Worm (Caenorhabditis elegans) whole organism, mixed stage, embryonic: ENCODE results near the gene C37C3.1.

ENCODE experiments used
- M03D4.4 ChIP-seq: sonication (generic microtip); optimal IDR thresholded peaks from 2 replicates; lab custom pipeline; 2017; ENCODE audit warnings: mild to moderate bottlenecking, missing genetic modification characterization, missing compliant biosample characterization
- blmp-1 ChIP-seq: fragments of 150-350 bp; optimal IDR thresholded peaks from 2 replicates; lab custom pipeline; 2014; ENCODE audit warnings: missing biosample characterization, missing genetic modification characterization
- ces-1 ChIP-seq: fragments of 150-350 bp; optimal IDR thresholded peaks from 2 replicates; lab custom pipeline; 2014; ENCODE audit warnings: missing biosample characterization, missing genetic modification reagents, missing genetic modification characterization
- cnd-1 ChIP-seq: fragments of 200-800 bp; sonication (Bioruptor generic); optimal IDR thresholded peaks from 2 replicates; lab custom pipeline; 2018; ENCODE audit warnings: mild to moderate bottlenecking, missing genetic modification characterization, missing compliant biosample characterization
- drap-1 ChIP-seq: fragments of 200-800 bp; sonication (Bioruptor generic); optimal IDR thresholded peaks from 3 replicates; lab custom pipeline; 2018; ENCODE audit warnings: mild to moderate bottlenecking, missing genetic modification characterization, missing compliant biosample characterization
- elt-1 ChIP-seq: sonication (generic microtip); optimal IDR thresholded peaks from 2 replicates; lab custom pipeline; 2017; ENCODE audit warnings: missing genetic modification characterization, mild to moderate bottlenecking, missing compliant biosample characterization, antibody characterized with exemption, moderate library complexity, borderline replicate concordance; ENCODE audit not compliant: insufficient read depth
- elt-3 ChIP-seq: fragments of 150-350 bp; optimal IDR thresholded peaks from 2 replicates; lab custom pipeline; 2014; ENCODE audit warnings: missing biosample characterization, missing genetic modification characterization
- flh-1 ChIP-seq: fragments of 200-800 bp; sonication (Bioruptor generic); optimal IDR thresholded peaks from 2 replicates; lab custom pipeline; 2018; ENCODE audit warnings: mild to moderate bottlenecking, missing genetic modification characterization, moderate library complexity, missing compliant biosample characterization
- hlh-1 ChIP-seq: fragments of 150-350 bp; optimal IDR thresholded peaks from 2 replicates; lab custom pipeline; 2014; ENCODE audit warnings: missing biosample characterization, missing genetic modification reagents, missing genetic modification characterization
- lin-13 ChIP-seq: fragments of 150-350 bp; optimal IDR thresholded peaks from 2 replicates; lab custom pipeline; 2014; ENCODE audit warnings: missing biosample characterization, missing genetic modification characterization
- lin-32 ChIP-seq: fragments of 200-800 bp; sonication (Bioruptor generic); optimal IDR thresholded peaks from 2 replicates; lab custom pipeline; 2018; ENCODE audit warnings: mild to moderate bottlenecking, missing genetic modification characterization, missing compliant biosample characterization
- lsy-2 ChIP-seq: fragments of 150-350 bp; optimal IDR thresholded peaks from 2 replicates; lab custom pipeline; 2014; ENCODE audit warnings: missing biosample characterization, missing genetic modification characterization
- mab-5 ChIP-seq: fragments of 150-350 bp; optimal IDR thresholded peaks from 2 replicates; lab custom pipeline; 2014; ENCODE audit warnings: missing biosample characterization, missing genetic modification characterization
- mep-1 ChIP-seq: fragments of 150-350 bp; optimal IDR thresholded peaks from 2 replicates; lab custom pipeline; 2017; ENCODE audit warnings: missing biosample characterization, missing genetic modification reagents, missing genetic modification characterization, inconsistent platforms
- mls-2 ChIP-seq: sonication (generic microtip); optimal IDR thresholded peaks from 2 replicates; lab custom pipeline; 2016; ENCODE audit warnings: mild to moderate bottlenecking, missing genetic modification characterization, moderate library complexity, missing compliant biosample characterization
- nhr-12 ChIP-seq: fragments of 150-350 bp; optimal IDR thresholded peaks from 2 replicates; lab custom pipeline; 2014; ENCODE audit warnings: missing biosample characterization, missing genetic modification characterization
- nhr-2 ChIP-seq: fragments of 150-350 bp; optimal IDR thresholded peaks from 2 replicates; lab custom pipeline; 2014; ENCODE audit warnings: missing biosample characterization, missing genetic modification characterization
- nhr-28 ChIP-seq: fragments of 150-350 bp; optimal IDR thresholded peaks from 2 replicates; lab custom pipeline; 2014; ENCODE audit warnings: missing biosample characterization, missing genetic modification characterization
- nhr-76 ChIP-seq: sonication (generic microtip); optimal IDR thresholded peaks from 2 replicates; lab custom pipeline; 2017; ENCODE audit warnings: missing biosample characterization, missing genetic modification characterization
- pha-4 ChIP-seq: fragments of 150-350 bp; optimal IDR thresholded peaks from 2 replicates; lab custom pipeline; 2018; ENCODE audit warnings: missing biosample characterization, missing genetic modification reagents, missing genetic modification characterization
- sem-2 ChIP-seq: fragments of 200-800 bp; sonication (Bioruptor generic); optimal IDR thresholded peaks from 2 replicates; lab custom pipeline; 2018; ENCODE audit warnings: mild to moderate bottlenecking, missing genetic modification characterization, missing compliant biosample characterization
- snpc-4 ChIP-seq: fragments of 150-350 bp; optimal IDR thresholded peaks from 2 replicates; lab custom pipeline; 2014; ENCODE audit warnings: missing biosample characterization, missing genetic modification characterization
- sptf-1 ChIP-seq: sonication (generic microtip); optimal IDR thresholded peaks from 2 replicates; lab custom pipeline; 2017; ENCODE audit warnings: mild to moderate bottlenecking, missing genetic modification characterization, moderate library complexity, missing compliant biosample characterization
- tbx-8 ChIP-seq: fragments of 200-800 bp; sonication (Bioruptor generic); optimal IDR thresholded peaks from 2 replicates; lab custom pipeline; 2018; ENCODE audit warnings: mild to moderate bottlenecking, missing genetic modification characterization, moderate library complexity, missing compliant biosample characterization
- unc-120 ChIP-seq: sonication (generic microtip); optimal IDR thresholded peaks from 2 replicates; lab custom pipeline; 2017; ENCODE audit warnings: missing genetic modification characterization, missing compliant biosample characterization; ENCODE audit not compliant: poor library complexity, severe bottlenecking
- unc-39 ChIP-seq: fragments of 150-350 bp; optimal IDR thresholded peaks from 2 replicates; lab custom pipeline; 2014; ENCODE audit warnings: missing biosample characterization, missing genetic modification characterization
- unc-62 ChIP-seq: fragments of 150-350 bp; optimal IDR thresholded peaks from 2 replicates; lab custom pipeline; 2014; ENCODE audit warnings: missing biosample characterization, missing genetic modification reagents, missing genetic modification characterization
- zip-8 ChIP-seq: fragments of 150-350 bp; optimal IDR thresholded peaks from 2 replicates; lab custom pipeline; 2014; ENCODE audit warnings: missing biosample characterization, missing genetic modification characterization
- ztf-11 ChIP-seq: fragments of 150-350 bp; optimal IDR thresholded peaks from 2 replicates; lab custom pipeline; 2014; ENCODE audit warnings: missing biosample characterization, missing genetic modification characterization

Gene C37C3.1

ce11 chrV:7893812-7894381 lies 36.1 kb downstream of the C37C3.1 start, which contains the start of gene F40A3.6:
Gene F40A3.6 (minus strand): TSS chrV:7893862.
- no peak for TF ChIP-seq elt-3 (tag; lab: Kevin White, UChicago)
- TF ChIP-seq unc-120 (tag; lab: Kevin White, UChicago): peak; percentile 18

- TF ChIP-seq nhr-76 (tag; lab: Kevin White, UChicago) (no peak), lsy-2 (no peak), cnd-1 (tag; lab: Kevin White, UChicago) (no peak), mep-1 (tag; lab: Kevin White, UChicago) (no peak)
Observed at ce11 chrV:7899761-7900160, 42.0 kb downstream of the C37C3.1 start, which contains the start of gene F40A3.7. Gene F40A3.7 (minus strand): TSS chrV:7899861.

- TF ChIP-seq nhr-2 (no peak), nhr-28 (tag; lab: Kevin White, UChicago) (no peak), nhr-12 (tag; lab: Kevin White, UChicago) (no peak), unc-62 (GFP tag; lab: Kevin White, UChicago) (no peak), mep-1 (tag; lab: Kevin White, UChicago) (no peak), tbx-8 (no peak), sem-2 (no peak), mls-2 (tag; lab: Kevin White, UChicago) (no peak), ztf-11 (tag; lab: Kevin White, UChicago) (no peak), snpc-4 (tag; lab: Kevin White, UChicago) (no peak), lin-13 (no peak), sptf-1 (no peak), blmp-1 (tag; lab: Kevin White, UChicago) (no peak), M03D4.4 (tag; lab: Kevin White, UChicago) (no peak), zip-8 (tag; lab: Kevin White, UChicago) (no peak), drap-1 (no peak)
Observed at ce11 chrV:7901222-7901621, 43.5 kb downstream of the C37C3.1 start.

ce11 chrV:7904389-7904788 lies 46.6 kb downstream of the C37C3.1 start:
- no peak for TF ChIP-seq snpc-4 (tag; lab: Kevin White, UChicago)
- TF ChIP-seq unc-62 (GFP tag; lab: Kevin White, UChicago): no peak
- no peak for TF ChIP-seq ztf-11 (tag; lab: Kevin White, UChicago)
- no peak for TF ChIP-seq ces-1 (GFP tag; lab: Kevin White, UChicago)
- no peak for TF ChIP-seq sptf-1
- no peak for TF ChIP-seq mls-2 (tag; lab: Kevin White, UChicago)
- TF ChIP-seq lin-13: no peak
- TF ChIP-seq pha-4: no peak
- no peak for TF ChIP-seq lsy-2
- no peak for TF ChIP-seq nhr-12 (tag; lab: Kevin White, UChicago)
- no peak for TF ChIP-seq unc-39 (tag; lab: Kevin White, UChicago)
- TF ChIP-seq blmp-1 (tag; lab: Kevin White, UChicago): no peak
- TF ChIP-seq elt-1 (tag; lab: Kevin White, UChicago): no peak
- no peak for TF ChIP-seq lin-32 (GFP tag; lab: Kevin White, UChicago)
- no peak for TF ChIP-seq nhr-2
- no peak for TF ChIP-seq zip-8 (tag; lab: Kevin White, UChicago)

ce11 chrV:7908431-7908830 lies 50.7 kb downstream of the C37C3.1 start:
- no peak for TF ChIP-seq nhr-2
- TF ChIP-seq ces-1 (GFP tag; lab: Kevin White, UChicago): no peak
- no peak for TF ChIP-seq sem-2
- no peak for TF ChIP-seq flh-1 (GFP tag; lab: Kevin White, UChicago)
- TF ChIP-seq mep-1 (tag; lab: Kevin White, UChicago): no peak
- no peak for TF ChIP-seq elt-1 (tag; lab: Kevin White, UChicago)
- no peak for TF ChIP-seq nhr-12 (tag; lab: Kevin White, UChicago)
- no peak for TF ChIP-seq hlh-1 (tag; lab: Kevin White, UChicago)
- no peak for TF ChIP-seq sptf-1
- no peak for TF ChIP-seq M03D4.4 (tag; lab: Kevin White, UChicago)
- no peak for TF ChIP-seq unc-39 (tag; lab: Kevin White, UChicago)
- TF ChIP-seq mab-5 (tag; lab: Kevin White, UChicago): no peak
